Fruit fly (Drosophila melanogaster) S2 (cell line): Measurements from ENCODE around the gene Mms19.

Experiments used
- CG8478 ChIP-seq: fragments of >200 bp; optimal IDR thresholded peaks from 2 replicates; lab custom pipeline; 2018
- CTCF ChIP-seq, 2 experiments: fragments of >200 bp; optimal IDR thresholded peaks; 2 replicates each; lab custom pipeline; 2018

DNA sequence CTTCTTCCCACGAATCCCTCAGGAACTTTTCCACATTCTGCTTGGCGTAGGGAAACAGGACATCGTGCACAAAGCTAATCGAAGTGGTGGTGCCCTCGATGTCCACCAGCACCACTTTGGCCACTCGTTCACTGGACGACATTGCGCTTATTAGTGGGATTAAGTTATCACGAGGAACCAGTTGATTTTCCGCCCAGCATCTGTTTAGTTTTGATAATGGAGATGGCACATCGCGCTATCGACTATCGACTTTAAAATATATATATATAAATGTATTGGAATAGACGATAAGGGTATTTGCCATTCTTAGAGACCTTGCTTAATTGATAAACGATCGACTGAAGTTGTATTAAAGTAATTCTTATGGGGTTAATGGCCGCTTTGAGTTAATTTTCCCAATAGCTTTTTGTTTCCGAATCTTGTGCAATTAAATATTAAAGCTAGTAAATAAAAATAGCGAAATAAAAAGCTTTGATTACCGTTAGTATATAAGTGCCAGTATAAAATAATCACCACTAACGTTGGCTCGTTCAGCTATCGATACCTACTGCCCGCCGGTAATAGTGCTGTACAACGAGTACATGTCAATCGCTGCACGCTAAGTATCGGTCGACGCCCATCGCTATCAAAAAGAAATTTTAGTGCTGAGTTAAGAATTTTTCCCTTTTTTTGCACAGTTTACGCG lies 24.3 kb downstream of the Mms19 start, which contains the start of the genes Enoph and Hph:
- TF ChIP-seq CTCF (optimal IDR thresholded peaks at IDR 0.05; lab: Kevin White, UChicago) (no peak), CG8478 (no peak)
